Worm (Caenorhabditis elegans) whole organism, L4/young adult: Measurements from ENCODE around the gene fig-1.

Experiments
- W03F9.2 ChIP-seq: fragments of 150-350 bp; optimal IDR thresholded peaks from 2 replicates; lab custom pipeline; 2014; ENCODE audit warnings: missing biosample characterization, missing genetic modification characterization
- dao-5 ChIP-seq: sonication (generic microtip); optimal IDR thresholded peaks from 2 replicates; lab custom pipeline; 2016; ENCODE audit warnings: missing genotype, missing genetic modification characterization, moderate library complexity, missing compliant biosample characterization
- him-1 ChIP-seq: sonication (generic microtip); optimal IDR thresholded peaks from 2 replicates; lab custom pipeline; 2016; ENCODE audit warnings: missing genotype, missing genetic modification reagents, missing genetic modification characterization, missing compliant biosample characterization

DNA sequence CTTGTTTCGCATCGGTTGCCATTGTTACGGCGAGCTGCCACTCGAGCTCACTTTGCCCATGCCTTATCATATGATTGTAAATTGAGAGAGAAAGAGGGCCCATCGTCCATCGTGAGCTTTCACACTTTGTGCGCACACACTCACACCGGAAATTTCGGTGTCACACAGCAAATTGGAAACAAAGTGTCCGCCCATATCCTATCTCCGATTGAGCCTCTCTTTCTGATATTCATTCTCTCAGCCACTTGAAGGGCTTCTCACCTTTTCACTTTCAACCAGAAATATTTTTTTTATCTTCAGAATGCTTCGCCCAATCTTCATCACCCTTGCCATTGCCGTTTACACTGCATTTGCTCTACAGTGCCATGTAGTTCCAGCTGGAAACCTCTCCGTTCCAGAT lies 51.5 kb downstream of the fig-1 start, which contains the start of gene F58B4.3:
- TF ChIP-seq dao-5 (no peak), him-1 (tag; lab: Kevin White, UChicago) (no peak), W03F9.2 (tag; lab: Kevin White, UChicago) (no peak)
